Fruit fly (Drosophila melanogaster) whole organism, embryonic: ENCODE data around the gene Mdr65.

Experiments used
- ATbp ChIP-seq: fragments of 200-800 bp; sonication (Bioruptor generic); optimal IDR thresholded peaks from 2 replicates; lab custom pipeline; 2017; ENCODE audit warnings: missing biosample characterization, mild to moderate bottlenecking, missing genetic modification characterization, missing genetic modification reagents
- Aef1 ChIP-seq: fragments of 200-800 bp; sonication (Bioruptor generic); IDR thresholded peaks from 3 replicates; pipeline ENCODE4 v1.3.6; 2022; ENCODE audit warnings: missing biosample characterization, missing genetic modification characterization
- Atf3 ChIP-seq: fragments of 200-800 bp; sonication (Bioruptor generic); optimal IDR thresholded peaks from 3 replicates; lab custom pipeline; 2016; ENCODE audit warnings: missing biosample characterization, missing genetic modification characterization
- Blimp-1 ChIP-seq: fragments of 200-800 bp; sonication (Bioruptor generic); optimal IDR thresholded peaks from 3 replicates; lab custom pipeline; 2018; ENCODE audit warnings: missing biosample characterization, missing genetic modification characterization, mild to moderate bottlenecking, moderate library complexity, missing genetic modification reagents
- C15 ChIP-seq: fragments of 200-800 bp; sonication (Bioruptor generic); IDR thresholded peaks from 3 replicates; pipeline ENCODE4 v1.3.6; 2022; ENCODE audit warnings: missing biosample characterization, missing genetic modification characterization
- CG10543 ChIP-seq: fragments of 200-800 bp; sonication (Bioruptor generic); optimal IDR thresholded peaks from 3 replicates; lab custom pipeline; 2017; ENCODE audit warnings: missing biosample characterization, mild to moderate bottlenecking, missing genetic modification characterization, moderate library complexity
- CG11695 ChIP-seq: fragments of 200-800 bp; sonication (Bioruptor generic); IDR thresholded peaks from 3 replicates; pipeline ENCODE4 v1.3.6; 2022; ENCODE audit warnings: missing biosample characterization, missing genetic modification characterization
- CG11696 ChIP-seq: fragments of 200-800 bp; sonication (Bioruptor generic); IDR thresholded peaks from 2 replicates; pipeline ENCODE4 v1.3.6; 2022; ENCODE audit warnings: missing biosample characterization, missing genetic modification characterization
- CG12155 ChIP-seq: fragments of 200-800 bp; sonication (Bioruptor generic); optimal IDR thresholded peaks from 3 replicates; lab custom pipeline; 2016; ENCODE audit warnings: missing biosample characterization, missing genetic modification characterization
- CG12236 ChIP-seq: fragments of 200-800 bp; sonication (Bioruptor generic); optimal IDR thresholded peaks from 2 replicates; lab custom pipeline; 2016; ENCODE audit warnings: missing biosample characterization, missing genetic modification characterization
- CG12391 ChIP-seq: fragments of 200-800 bp; sonication (Bioruptor generic); optimal IDR thresholded peaks from 3 replicates; lab custom pipeline; 2018; ENCODE audit warnings: missing biosample characterization, mild to moderate bottlenecking, missing genetic modification characterization, moderate library complexity
- CG1647 ChIP-seq: fragments of 200-800 bp; sonication (Bioruptor generic); optimal IDR thresholded peaks from 3 replicates; lab custom pipeline; 2016; ENCODE audit warnings: missing biosample characterization, missing genetic modification characterization
- CG17186 ChIP-seq: fragments of 200-800 bp; sonication (Bioruptor generic); optimal IDR thresholded peaks from 3 replicates; lab custom pipeline; 2017; ENCODE audit warnings: missing biosample characterization, missing genetic modification reagents, missing genetic modification characterization
- CG3163 ChIP-seq: fragments of 200-800 bp; sonication (Bioruptor generic); optimal IDR thresholded peaks from 3 replicates; lab custom pipeline; 2016; ENCODE audit warnings: missing biosample characterization, missing genetic modification characterization
- CG32772 ChIP-seq: fragments of 200-800 bp; sonication (Bioruptor generic); IDR thresholded peaks from 2 replicates; pipeline ENCODE4 v1.3.6; 2022; ENCODE audit warnings: missing biosample characterization, missing genetic modification characterization
- CG3726 ChIP-seq: fragments of 200-800 bp; sonication (Bioruptor generic); IDR thresholded peaks from 3 replicates; pipeline ENCODE4, ENCODE4 v1.3.6; 2022; ENCODE audit warnings: missing biosample characterization, missing genetic modification characterization
- CG4617 ChIP-seq: fragments of 200-800 bp; sonication (Bioruptor generic); optimal IDR thresholded peaks from 3 replicates; lab custom pipeline; 2016; ENCODE audit warnings: missing biosample characterization, missing genetic modification characterization, borderline replicate concordance
- CG4820 ChIP-seq: fragments of 200-800 bp; sonication (Bioruptor generic); optimal IDR thresholded peaks from 3 replicates; lab custom pipeline; 2016; ENCODE audit warnings: missing biosample characterization, missing genetic modification characterization
- CG6813 ChIP-seq: fragments of 200-800 bp; sonication (Bioruptor generic); optimal IDR thresholded peaks from 2 replicates; lab custom pipeline; 2017; ENCODE audit warnings: missing biosample characterization, missing genetic modification characterization, mild to moderate bottlenecking, moderate library complexity, missing genetic modification reagents
- CG7786 ChIP-seq: fragments of 200-800 bp; sonication (Bioruptor generic); optimal IDR thresholded peaks from 2 replicates; lab custom pipeline; 2016; ENCODE audit warnings: missing biosample characterization, missing genetic modification characterization
- CG7928 ChIP-seq: fragments of 200-800 bp; sonication (Bioruptor generic); optimal IDR thresholded peaks from 2 replicates; lab custom pipeline; 2017; ENCODE audit warnings: missing biosample characterization, mild to moderate bottlenecking, missing genetic modification characterization
- Dad ChIP-seq: fragments of 200-800 bp; sonication (Bioruptor generic); optimal IDR thresholded peaks from 3 replicates; lab custom pipeline; 2016; ENCODE audit warnings: missing biosample characterization, missing genetic modification characterization
- Dek ChIP-seq: fragments of 200-800 bp; sonication (Bioruptor generic); optimal IDR thresholded peaks from 3 replicates; lab custom pipeline; 2019; ENCODE audit warnings: missing biosample characterization, mild to moderate bottlenecking, missing genetic modification characterization, moderate library complexity
- E2f1 ChIP-seq: fragments of 200-800 bp; sonication (Bioruptor generic); IDR thresholded peaks from 2 replicates; pipeline ENCODE4 v1.3.6; 2022; ENCODE audit warnings: missing biosample characterization, missing genetic modification characterization
- Ets65A ChIP-seq: fragments of 200-800 bp; sonication (Bioruptor generic); peaks from one replicate; lab custom pipeline; 2016; ENCODE audit warnings: missing biosample characterization, missing genetic modification characterization
- Ets97D ChIP-seq: fragments of 200-800 bp; sonication (Bioruptor generic); optimal IDR thresholded peaks from 3 replicates; lab custom pipeline; 2016; ENCODE audit warnings: missing biosample characterization, missing genetic modification characterization
- Fer1 ChIP-seq: fragments of 200-800 bp; sonication (Bioruptor generic); optimal IDR thresholded peaks from 2 replicates; lab custom pipeline; 2017; ENCODE audit warnings: missing biosample characterization, mild to moderate bottlenecking, missing genetic modification characterization
- Kr ChIP-seq: fragments of 200-800 bp; sonication (Bioruptor generic); optimal IDR thresholded peaks from 2 replicates; lab custom pipeline; 2017; ENCODE audit warnings: missing biosample characterization, mild to moderate bottlenecking, missing genetic modification characterization
- Nf-YA ChIP-seq: fragments of 200-800 bp; sonication (Bioruptor generic); IDR thresholded peaks from 2 replicates; pipeline ENCODE4 v1.3.6; 2022; ENCODE audit warnings: missing biosample characterization, missing genetic modification characterization
- Optix ChIP-seq: fragments of 200-800 bp; sonication (Bioruptor generic); IDR thresholded peaks from 3 replicates; pipeline ENCODE4 v1.3.6; 2022; ENCODE audit warnings: missing biosample characterization, missing genetic modification characterization
- PHDP ChIP-seq: fragments of 200-800 bp; sonication (Bioruptor generic); optimal IDR thresholded peaks from 3 replicates; lab custom pipeline; 2018; ENCODE audit warnings: missing biosample characterization, mild to moderate bottlenecking, missing genetic modification characterization, moderate library complexity
- Sox100B ChIP-seq: fragments of 200-800 bp; sonication (Bioruptor generic); optimal IDR thresholded peaks from 3 replicates; lab custom pipeline; 2018; ENCODE audit warnings: missing biosample characterization, mild to moderate bottlenecking, missing genetic modification characterization
- bsh ChIP-seq, 2 experiments: fragments of 200-800 bp; sonication (Bioruptor generic); optimal IDR thresholded peaks; 2 replicates each; lab custom pipeline; 2017 to 2018; ENCODE audit warnings: mild to moderate bottlenecking in 2 of 2, missing biosample characterization in 2 of 2, missing genetic modification characterization in 2 of 2, moderate library complexity in 1 of 2
- disco-r ChIP-seq: fragments of 200-800 bp; sonication (Bioruptor generic); optimal IDR thresholded peaks from 2 replicates; lab custom pipeline; 2016; ENCODE audit warnings: missing biosample characterization, missing genetic modification characterization
- dysf ChIP-seq: fragments of 200-800 bp; sonication (Bioruptor generic); IDR thresholded peaks from 3 replicates; pipeline ENCODE4 v1.3.6; 2022; ENCODE audit warnings: missing biosample characterization, missing genetic modification characterization
- ems ChIP-seq: fragments of 200-800 bp; sonication (Bioruptor generic); optimal IDR thresholded peaks from 3 replicates; lab custom pipeline; 2016; ENCODE audit warnings: missing biosample characterization, missing genetic modification characterization
- exex ChIP-seq: fragments of 200-800 bp; sonication (Bioruptor generic); optimal IDR thresholded peaks from 4 replicates; lab custom pipeline; 2018; ENCODE audit warnings: missing biosample characterization, mild to moderate bottlenecking, missing genetic modification characterization, moderate library complexity
- eyg ChIP-seq: fragments of 200-800 bp; sonication (Bioruptor generic); optimal IDR thresholded peaks from 3 replicates; lab custom pipeline; 2016; ENCODE audit warnings: missing biosample characterization, missing genetic modification characterization
- ftz-f1 ChIP-seq: fragments of 200-800 bp; sonication (Bioruptor generic); optimal IDR thresholded peaks from 2 replicates; lab custom pipeline; 2016; ENCODE audit warnings: missing biosample characterization, missing genetic modification characterization
- gce ChIP-seq: fragments of 200-800 bp; sonication (Bioruptor generic); IDR thresholded peaks from 3 replicates; pipeline ENCODE4 v1.3.6; 2022; ENCODE audit warnings: missing biosample characterization, missing genetic modification characterization
- grau ChIP-seq: fragments of 200-800 bp; optimal IDR thresholded peaks from 3 replicates; lab custom pipeline; 2019; ENCODE audit warnings: missing biosample characterization, mild to moderate bottlenecking, missing genetic modification characterization, moderate library complexity
- ind ChIP-seq: fragments of 200-800 bp; sonication (Bioruptor generic); optimal IDR thresholded peaks from 3 replicates; lab custom pipeline; 2016; ENCODE audit warnings: missing biosample characterization, missing genetic modification characterization
- nmo ChIP-seq: fragments of 200-800 bp; sonication (Bioruptor generic); optimal IDR thresholded peaks from 2 replicates; lab custom pipeline; 2018; ENCODE audit warnings: missing biosample characterization, mild to moderate bottlenecking, missing genetic modification characterization, moderate library complexity
- nom ChIP-seq: fragments of 200-800 bp; sonication (Bioruptor generic); optimal IDR thresholded peaks from 2 replicates; lab custom pipeline; 2017; ENCODE audit warnings: missing biosample characterization, missing genetic modification characterization, mild to moderate bottlenecking, moderate library complexity, missing genetic modification reagents
- pb ChIP-seq: fragments of 200-800 bp; sonication (Bioruptor generic); optimal IDR thresholded peaks from 3 replicates; lab custom pipeline; 2016; ENCODE audit warnings: missing biosample characterization, missing genetic modification characterization
- sc ChIP-seq, 3 experiments: fragments of >200 bp in 2 of 3; fragments of 200-800 bp in 1 of 3; sonication (Bioruptor generic) in 1 of 3; optimal IDR thresholded peaks; 2 replicates in 2 of 3; 3 replicates in 1 of 3; lab custom pipeline; 2017; ENCODE audit warnings: mild to moderate bottlenecking in 1 of 3, missing biosample characterization in 1 of 3, missing genetic modification characterization in 1 of 3, missing genetic modification reagents in 1 of 3
- schlank ChIP-seq: fragments of 200-800 bp; sonication (Bioruptor generic); optimal IDR thresholded peaks from 2 replicates; lab custom pipeline; 2018; ENCODE audit warnings: missing biosample characterization, mild to moderate bottlenecking, missing genetic modification characterization
- twi ChIP-seq: fragments of 200-800 bp; optimal IDR thresholded peaks from 2 replicates; lab custom pipeline; 2019; ENCODE audit warnings: missing biosample characterization, mild to moderate bottlenecking, missing genetic modification characterization, moderate library complexity
- zfh2 ChIP-seq: fragments of 200-800 bp; sonication (Bioruptor generic); optimal IDR thresholded peaks from 2 replicates; lab custom pipeline; 2016; ENCODE audit warnings: missing biosample characterization, missing genetic modification characterization

Gene Mdr65

DNA sequence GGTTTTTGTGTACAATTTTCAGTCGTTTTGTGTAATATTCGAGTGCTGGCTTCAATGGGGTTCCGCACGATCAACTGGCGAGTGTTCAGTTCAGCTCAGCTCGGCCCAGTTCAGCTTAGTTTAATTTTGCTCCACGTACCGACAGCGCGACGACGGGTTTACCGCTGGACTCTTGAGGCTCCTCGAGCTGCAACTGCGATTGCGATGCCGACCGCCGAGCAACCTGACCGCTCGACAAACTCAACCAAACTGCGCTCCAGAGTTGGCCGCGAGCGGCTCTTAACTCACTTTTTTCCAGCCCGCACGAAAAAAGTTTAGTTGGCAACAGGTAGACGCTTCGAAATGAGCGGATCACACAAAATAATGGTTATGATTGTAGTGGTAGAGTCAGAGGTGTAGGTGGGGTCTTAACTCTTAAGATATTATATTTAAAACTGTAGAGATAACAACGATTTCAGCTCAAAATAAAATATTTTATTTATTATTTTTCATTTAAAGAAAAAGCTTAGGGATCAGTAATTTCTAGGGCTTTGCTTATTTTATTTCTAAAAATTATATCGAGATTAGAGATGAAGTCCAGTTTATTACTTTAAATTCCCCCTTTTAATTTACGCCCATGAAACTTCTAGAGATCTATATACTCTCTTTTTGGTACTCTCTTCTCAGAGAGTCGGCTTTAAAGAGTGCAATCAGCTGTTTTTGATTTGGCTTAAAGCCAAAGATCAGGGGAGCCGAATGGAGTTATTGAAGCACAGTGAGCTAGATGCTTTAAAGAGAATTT is 11.1 kb upstream of the Mdr65 start, which contains the start of gene Best2 (continued):
- TF ChIP-seq CG11695 (GFP tag; lab: Robert Waterston, UW) (peak; percentile 93), Ets97D (GFP tag; lab: Kevin White, UChicago) (peak; percentile 28), Aef1 (GFP tag; lab: Robert Waterston, UW) (peak; percentile 91), Atf3 (GFP tag; lab: Kevin White, UChicago) (peak; percentile 34), PHDP (tag; lab: Kevin White, UChicago) (peak; percentile 86), bsh (GFP tag; optimal IDR thresholded peaks at IDR 0.05; lab: Kevin White, UChicago) (peak; percentile 78 to 79), gce (GFP tag; lab: Robert Waterston, UW) (peak; percentile 49; the same call in 1 of the 3 replicates), schlank (tag; lab: Kevin White, UChicago) (peak; percentile 50), nom (GFP tag; lab: Kevin White, UChicago) (peak; percentile 85), eyg (peak; percentile 53), sc (optimal IDR thresholded peaks at IDR 0.05; lab: Kevin White, UChicago) (no peak), sc (GFP tag; optimal IDR thresholded peaks at IDR 0.05; lab: Kevin White, UChicago) (peak; percentile 55), Dad (GFP tag; lab: Kevin White, UChicago) (peak; percentile 71), Ets65A (GFP tag; lab: Kevin White, UChicago) (peak; percentile 93), Dek (tag; lab: Kevin White, UChicago) (peak; percentile 80), Kr (GFP tag; lab: Kevin White, UChicago) (no peak), CG1647 (GFP tag; lab: Kevin White, UChicago) (peak; percentile 55), CG12391 (tag; lab: Kevin White, UChicago) (peak; percentile 86), CG3726 (GFP tag; lab: Robert Waterston, UW) (peak; percentile 54; the same call in 1 of the 3 replicates), CG3163 (GFP tag; lab: Kevin White, UChicago) (peak; percentile 74), disco-r (GFP tag; lab: Kevin White, UChicago) (no peak), ATbp (GFP tag; lab: Kevin White, UChicago) (peak; percentile 79), CG10543 (peak; percentile 90), zfh2 (GFP tag; lab: Kevin White, UChicago) (peak; percentile 72), E2f1 (GFP tag; lab: Robert Waterston, UW) (peak; percentile 92), CG7786 (GFP tag; lab: Kevin White, UChicago) (peak; percentile 64), Blimp-1 (peak; percentile 83), ind (GFP tag; lab: Kevin White, UChicago) (peak; percentile 85), nmo (GFP tag; lab: Kevin White, UChicago) (peak; percentile 87), Sox100B (GFP tag; lab: Kevin White, UChicago) (peak; percentile 90), CG11696 (peak; percentile 63; the same call in 1 of the 2 replicates), Optix (GFP tag; lab: Robert Waterston, UW) (no peak), CG6813 (peak; percentile 65), twi (tag; lab: Kevin White, UChicago) (peak; percentile 79), CG17186 (GFP tag; lab: Kevin White, UChicago) (no peak), Nf-YA (GFP tag; lab: Robert Waterston, UW) (peak; percentile 79), ftz-f1 (no peak), ems (GFP tag; lab: Kevin White, UChicago) (peak; percentile 75), CG12236 (GFP tag; lab: Kevin White, UChicago) (no peak), dysf (GFP tag; lab: Robert Waterston, UW) (peak; percentile 96), CG32772 (GFP tag; lab: Robert Waterston, UW) (peak; percentile 90), Fer1 (GFP tag; lab: Kevin White, UChicago) (peak; percentile 88), C15 (GFP tag; lab: Robert Waterston, UW) (peak; percentile 84), CG12155 (peak; percentile 72), grau (peak; percentile 91), CG4820 (GFP tag; lab: Kevin White, UChicago) (peak; percentile 76), exex (peak; percentile 43), CG7928 (GFP tag; lab: Kevin White, UChicago) (peak; percentile 50), CG4617 (peak; percentile 35), pb (peak; percentile 0)
